Fruit fly (Drosophila melanogaster): Measurements from ENCODE around the gene Cap-D3.

Gene Cap-D3

DNA sequence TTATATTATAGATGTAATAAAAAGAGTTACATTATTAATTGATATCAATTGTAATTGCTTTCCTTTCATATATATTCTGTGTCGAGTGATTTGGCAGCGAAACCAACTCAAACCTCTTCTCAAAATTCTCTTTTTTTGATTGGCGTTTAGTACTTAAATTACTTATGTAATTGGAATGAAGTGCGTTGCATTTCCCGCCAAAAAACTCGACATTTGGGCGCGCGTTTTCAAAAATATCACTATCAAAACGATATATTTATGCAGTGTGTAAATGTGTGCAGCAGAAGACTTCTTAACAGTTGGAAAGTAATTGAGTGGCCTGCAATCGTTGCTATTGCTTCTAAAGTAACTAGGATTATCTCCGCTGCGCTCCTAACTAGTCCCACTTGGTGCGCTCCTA, 11.4 kb downstream of the Cap-D3 start:
- TF ChIP-seq spab (GFP tag; optimal IDR thresholded peaks at IDR 0.05) (no peak), Sox14 (GFP tag; optimal IDR thresholded peaks at IDR 0.05) (no peak), CG11902 (GFP tag; optimal IDR thresholded peaks at IDR 0.05) (no peak), Ets96B (tag; optimal IDR thresholded peaks at IDR 0.05) (no peak), CG1621 (tag; optimal IDR thresholded peaks at IDR 0.05) (no peak)

DNA sequence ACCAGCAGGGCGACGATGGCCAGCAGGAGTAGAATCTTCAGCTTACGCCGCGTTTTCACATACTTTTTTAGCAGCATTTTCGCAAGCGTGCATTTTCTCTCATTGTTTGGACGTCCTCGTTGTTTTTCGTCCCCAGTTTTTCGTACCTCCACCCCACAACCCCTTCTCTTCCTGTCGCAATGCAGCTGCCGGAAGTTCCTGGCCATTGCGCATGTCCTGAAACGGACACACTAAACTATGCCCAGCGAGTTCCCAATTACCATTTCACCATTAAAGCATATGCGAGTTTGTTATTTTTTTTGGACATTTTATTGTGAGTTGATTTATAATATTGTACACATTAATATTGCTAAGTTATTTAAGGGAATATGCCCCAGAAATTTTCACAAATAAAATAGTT, 13.3 kb downstream of the Cap-D3 start, which contains the start of gene CG14015:
TSS of gene CG14015 (minus strand) at position 163 of the 400 bp plus-strand sequence.
- TF ChIP-seq fd85E (GFP tag; optimal IDR thresholded peaks at IDR 0.05) (no peak), Hr38 (GFP tag; optimal IDR thresholded peaks at IDR 0.05) (no peak), CG3032 (tag; optimal IDR thresholded peaks at IDR 0.05) (no peak), CG7368 (GFP tag; optimal IDR thresholded peaks at IDR 0.05) (no peak), CG3919 (GFP tag; optimal IDR thresholded peaks at IDR 0.05) (no peak), CG16779 (tag; optimal IDR thresholded peaks at IDR 0.05) (no peak), Sox102F (GFP tag; optimal IDR thresholded peaks at IDR 0.05) (no peak), CG9139 (GFP tag; optimal IDR thresholded peaks at IDR 0.05) (no peak), Eip93F (GFP tag; optimal IDR thresholded peaks at IDR 0.05) (no peak), Sox14 (GFP tag; optimal IDR thresholded peaks at IDR 0.05) (no peak)

DNA sequence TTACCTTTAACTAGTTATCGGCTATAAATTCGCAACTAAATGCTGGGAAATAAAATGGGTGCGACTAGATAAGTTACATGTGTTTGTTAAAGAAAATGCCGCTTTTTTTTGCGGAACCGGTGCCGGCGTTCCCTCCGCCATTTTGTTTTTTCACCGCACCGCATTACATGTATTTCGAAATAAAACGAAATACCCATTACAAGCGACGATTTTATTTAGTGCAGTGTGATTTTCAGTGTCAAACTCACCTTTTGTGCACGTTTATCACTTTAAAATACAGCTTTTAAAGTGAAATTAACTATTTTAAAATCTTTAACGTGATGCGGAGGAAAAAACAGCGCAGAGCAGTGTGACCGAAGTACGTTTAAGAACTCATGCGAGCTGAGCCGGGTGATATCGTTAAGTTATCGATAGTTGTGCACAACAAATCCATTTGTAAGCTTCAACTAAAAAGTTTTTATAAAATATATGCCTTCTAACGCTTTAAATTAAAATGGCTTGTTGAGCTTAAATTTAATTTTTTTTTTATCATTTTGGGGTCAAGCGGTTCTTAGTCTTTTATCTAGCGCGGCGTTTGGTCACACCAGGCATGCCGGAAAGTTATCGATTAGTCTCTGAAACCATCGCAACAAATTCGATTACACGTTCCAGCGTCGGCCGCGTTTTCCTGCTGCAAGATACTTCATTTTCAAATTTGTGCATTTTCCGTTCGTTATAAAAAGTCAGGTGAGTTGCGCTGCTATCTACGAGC, 16.4 kb downstream of the Cap-D3 start, which contains the start of the genes Hel25E and Lam:
TSS of gene Hel25E (minus strand) at position 380 of the 751 bp plus-strand sequence.
TSS of gene Lam (plus strand) at position 546 of the 751 bp plus-strand sequence.
- TF ChIP-seq CG3032 (tag; optimal IDR thresholded peaks at IDR 0.05), result peak; percentile 10
- no peak for TF ChIP-seq CG7368 (GFP tag; optimal IDR thresholded peaks at IDR 0.05)
- TF ChIP-seq CG15336 (GFP tag; IDR thresholded peaks at IDR 0.05), result 0 out of 2 replicates have a peak, but pooled peaks have one; percentile 9

DNA sequence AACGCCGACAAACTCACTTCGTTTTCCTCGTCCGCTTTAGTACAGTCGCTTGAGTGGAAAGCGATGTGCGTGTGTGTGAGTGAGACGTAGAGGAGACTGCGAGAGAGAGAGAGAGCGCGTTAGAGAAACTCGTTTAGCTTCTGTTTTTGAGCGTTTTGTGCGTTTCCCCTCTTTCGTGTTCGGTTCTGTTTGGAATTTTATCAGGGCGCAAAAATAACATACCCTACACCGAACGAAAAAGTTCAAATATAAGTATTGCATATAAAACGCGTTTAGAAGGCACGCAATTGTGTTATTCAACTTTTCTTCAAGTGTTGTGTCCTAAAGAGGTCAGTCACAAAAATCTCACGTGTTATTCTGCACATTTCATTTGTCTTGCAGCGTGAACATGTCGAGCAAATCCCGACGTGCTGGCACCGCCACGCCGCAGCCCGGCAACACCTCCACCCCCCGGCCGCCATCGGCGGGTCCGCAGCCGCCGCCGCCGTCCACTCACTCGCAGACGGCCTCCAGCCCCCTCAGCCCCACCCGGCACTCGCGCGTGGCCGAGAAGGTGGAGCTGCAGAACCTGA, 17.3 kb downstream of the Cap-D3 start:
- TF ChIP-seq CG15336 (GFP tag; IDR thresholded peaks at IDR 0.05) (peak; percentile 65), fd85E (GFP tag; optimal IDR thresholded peaks at IDR 0.05) (no peak), Sox15 (GFP tag; optimal IDR thresholded peaks at IDR 0.05) (no peak), Lpt (GFP tag; optimal IDR thresholded peaks at IDR 0.05) (peak; percentile 42), CG31627 (GFP tag; optimal IDR thresholded peaks at IDR 0.05) (peak; percentile 13), CG9139 (GFP tag; optimal IDR thresholded peaks at IDR 0.05) (no peak), dac (GFP tag; optimal IDR thresholded peaks at IDR 0.05) (peak; percentile 17), net (GFP tag; optimal IDR thresholded peaks at IDR 0.05) (no peak), CG16779 (tag; optimal IDR thresholded peaks at IDR 0.05) (no peak), dsx (GFP tag; optimal IDR thresholded peaks at IDR 0.05; ENCODE audit: poor library complexity, severe bottlenecking) (no peak), Hr4 (GFP tag; optimal IDR thresholded peaks at IDR 0.05) (no peak), Sox14 (GFP tag; optimal IDR thresholded peaks at IDR 0.05) (no peak), esn (GFP tag; optimal IDR thresholded peaks at IDR 0.05) (peak; percentile 24), Hr38 (GFP tag; optimal IDR thresholded peaks at IDR 0.05) (no peak), CG3032 (tag; optimal IDR thresholded peaks at IDR 0.05) (peak; percentile 2), Ets21C (GFP tag; optimal IDR thresholded peaks at IDR 0.05) (no peak), CG1621 (tag; optimal IDR thresholded peaks at IDR 0.05) (no peak), fd59A (GFP tag; optimal IDR thresholded peaks at IDR 0.05) (no peak), Eip78C (GFP tag) (peak; percentile 73), lz (GFP tag; optimal IDR thresholded peaks at IDR 0.05) (peak; percentile 28), Met (GFP tag; optimal IDR thresholded peaks at IDR 0.05) (no peak), CG6276 (GFP tag; optimal IDR thresholded peaks at IDR 0.05) (no peak), CG7368 (GFP tag; optimal IDR thresholded peaks at IDR 0.05) (no peak), CG11762 (GFP tag; optimal IDR thresholded peaks at IDR 0.05; ENCODE audit: insufficient read depth) (peak; percentile 8), CG11294 (GFP tag; IDR thresholded peaks at IDR 0.05) (0 out of 2 replicates have a peak, but pooled peaks have one; percentile 20), CG6854 (GFP tag; optimal IDR thresholded peaks at IDR 0.05) (no peak), CG6792 (GFP tag; optimal IDR thresholded peaks at IDR 0.05) (peak; percentile 21), CG34406 (GFP tag; optimal IDR thresholded peaks at IDR 0.05) (no peak), salr (GFP tag; optimal IDR thresholded peaks at IDR 0.05) (no peak), CG8319 (GFP tag; optimal IDR thresholded peaks at IDR 0.05) (no peak), OdsH (GFP tag; optimal IDR thresholded peaks at IDR 0.05) (no peak), pdm3 (GFP tag; optimal IDR thresholded peaks at IDR 0.05) (peak; percentile 29), CG11902 (GFP tag; optimal IDR thresholded peaks at IDR 0.05) (no peak), Gug (GFP tag; IDR thresholded peaks at IDR 0.05) (peak; percentile 34; the same call in 1 of the 2 replicates), Eip93F (GFP tag; optimal IDR thresholded peaks at IDR 0.05) (no peak), topi (GFP tag; optimal IDR thresholded peaks at IDR 0.05) (peak; percentile 3), CG8632 (GFP tag; optimal IDR thresholded peaks at IDR 0.05) (no peak)

Data from whole organism, prepupa.